Worm (Caenorhabditis elegans) whole organism, L4 larva: ENCODE data around the gene F02E11.7.

Source experiments
- F26F4.8 ChIP-seq: fragments of 200-800 bp; sonication (Bioruptor generic); conservative IDR thresholded peaks from 2 replicates; pipeline ENCODE4 v1.3.6; 2022; ENCODE audit warnings: missing genetic modification characterization, missing compliant biosample characterization
- F44E2.7 ChIP-seq: fragments of 200-800 bp; sonication (Bioruptor generic); IDR thresholded peaks from 2 replicates; pipeline ENCODE4 v2.1.2; 2022; ENCODE audit warnings: missing genetic modification characterization, missing compliant biosample characterization
- R02D3.7 ChIP-seq: fragments of 150-350 bp; sonication (generic microtip); optimal IDR thresholded peaks from 3 replicates; lab custom pipeline; 2014; ENCODE audit warnings: missing biosample characterization, missing genetic modification characterization
- T20F7.1 ChIP-seq: fragments of 200-800 bp; sonication (Bioruptor generic); optimal IDR thresholded peaks from 2 replicates; lab custom pipeline; 2018; ENCODE audit warnings: mild to moderate bottlenecking, missing genetic modification characterization, missing compliant biosample characterization
- aly-2 ChIP-seq: sonication (generic microtip); optimal IDR thresholded peaks from 2 replicates; lab custom pipeline; 2018; ENCODE audit warnings: missing biosample characterization, missing genetic modification characterization
- ceh-62 ChIP-seq: sonication (generic microtip); optimal IDR thresholded peaks from 2 replicates; lab custom pipeline; 2017; ENCODE audit warnings: missing biosample characterization, missing genetic modification characterization
- ceh-82 ChIP-seq: sonication (generic microtip); optimal IDR thresholded peaks from 2 replicates; lab custom pipeline; 2017; ENCODE audit warnings: missing biosample characterization, missing genetic modification characterization
- ces-1 ChIP-seq: fragments of 150-350 bp; sonication (generic microtip); optimal IDR thresholded peaks from 4 replicates; lab custom pipeline; 2014; ENCODE audit warnings: missing biosample characterization, missing genetic modification reagents, missing genetic modification characterization
- ctbp-1 ChIP-seq: fragments of 200-800 bp; sonication (Bioruptor generic); IDR thresholded peaks from 2 replicates; pipeline ENCODE4 v1.3.6; 2022; ENCODE audit warnings: missing genetic modification reagents, missing genetic modification characterization, missing compliant biosample characterization
- daf-16 ChIP-seq, 3 experiments: sonication (generic microtip); optimal IDR thresholded peaks; 2 replicates each; lab custom pipeline; 2016 to 2017; ENCODE audit warnings: missing genetic modification characterization in 3 of 3, missing genetic modification reagents in 3 of 3, mild to moderate bottlenecking in 2 of 3, missing compliant biosample characterization in 2 of 3, missing biosample characterization in 1 of 3, moderate library complexity in 1 of 3
- dpl-1 ChIP-seq: fragments of 150-350 bp; optimal IDR thresholded peaks from 2 replicates; lab custom pipeline; 2014; ENCODE audit warnings: missing biosample characterization, missing genetic modification reagents, missing genetic modification characterization
- lin-15B ChIP-seq: fragments of 150-350 bp; sonication (generic microtip); optimal IDR thresholded peaks from 3 replicates; lab custom pipeline; 2014; ENCODE audit warnings: missing biosample characterization, missing genetic modification characterization
- lir-3 ChIP-seq: sonication (generic microtip); optimal IDR thresholded peaks from 2 replicates; lab custom pipeline; 2016; ENCODE audit warnings: mild to moderate bottlenecking, missing genetic modification characterization, missing compliant biosample characterization
- lsy-2 ChIP-seq, 2 experiments: fragments of 150-350 bp in 1 of 2; sonication (generic microtip) in 1 of 2; optimal IDR thresholded peaks; 2 replicates each; lab custom pipeline; 2014 to 2017; ENCODE audit warnings: missing biosample characterization in 2 of 2, missing genetic modification characterization in 2 of 2
- mep-1 ChIP-seq: fragments of 150-350 bp; sonication (generic microtip); optimal IDR thresholded peaks from 3 replicates; lab custom pipeline; 2014; ENCODE audit warnings: missing biosample characterization, missing genetic modification characterization
- nhr-11 ChIP-seq: fragments of 150-350 bp; optimal IDR thresholded peaks from 2 replicates; lab custom pipeline; 2014; ENCODE audit warnings: missing biosample characterization, missing genetic modification characterization
- nhr-111 ChIP-seq: fragments of 200-800 bp; sonication (Bioruptor generic); optimal IDR thresholded peaks from 2 replicates; lab custom pipeline; 2018; ENCODE audit warnings: mild to moderate bottlenecking, missing genetic modification characterization, missing compliant biosample characterization
- nhr-28 ChIP-seq: fragments of 150-350 bp; optimal IDR thresholded peaks from 2 replicates; lab custom pipeline; 2014; ENCODE audit warnings: missing biosample characterization, missing genetic modification characterization
- nhr-41 ChIP-seq: fragments of 200-800 bp; sonication (Bioruptor generic); IDR thresholded peaks from 2 replicates; pipeline ENCODE4 v1.3.6; 2022; ENCODE audit warnings: missing genetic modification reagents, missing genetic modification characterization, missing compliant biosample characterization
- nhr-48 ChIP-seq: sonication (generic microtip); optimal IDR thresholded peaks from 2 replicates; lab custom pipeline; 2016; ENCODE audit warnings: mild to moderate bottlenecking, missing genetic modification characterization, missing compliant biosample characterization
- pha-4 ChIP-seq, 2 experiments: fragments of 150-350 bp in 1 of 2; fragments of 200-800 bp in 1 of 2; sonication (Bioruptor generic) in 1 of 2; IDR thresholded peaks in 1 of 2; optimal IDR thresholded peaks in 1 of 2; 2 replicates each; pipeline versions ENCODE4 v1.3.6 to Lab custom; 2014 to 2022; ENCODE audit warnings: missing genetic modification characterization in 2 of 2, missing genetic modification reagents in 2 of 2, missing biosample characterization in 1 of 2, missing compliant biosample characterization in 1 of 2
- pqm-1 ChIP-seq: sonication (generic microtip); optimal IDR thresholded peaks from 2 replicates; lab custom pipeline; 2017; ENCODE audit warnings: missing biosample characterization, missing genetic modification characterization
- rbr-2 ChIP-seq: sonication (generic microtip); optimal IDR thresholded peaks from 2 replicates; lab custom pipeline; 2016; ENCODE audit warnings: missing genotype, missing genetic modification characterization, missing compliant biosample characterization
- set-16 ChIP-seq: fragments of 200-800 bp; sonication (Bioruptor generic); IDR thresholded peaks from 2 replicates; pipeline ENCODE4 v1.3.6; 2022; ENCODE audit warnings: missing genetic modification reagents, missing genetic modification characterization, missing compliant biosample characterization
- tag-97 ChIP-seq: fragments of 200-800 bp; sonication (Bioruptor generic); IDR thresholded peaks from 2 replicates; pipeline ENCODE4 v1.3.6; 2022; ENCODE audit warnings: missing genetic modification characterization, missing compliant biosample characterization
- unc-130 ChIP-seq: sonication (generic microtip); optimal IDR thresholded peaks from 2 replicates; lab custom pipeline; 2016; ENCODE audit warnings: missing genetic modification reagents, missing genetic modification characterization, missing compliant biosample characterization
- unc-39 ChIP-seq: sonication (generic microtip); optimal IDR thresholded peaks from 2 replicates; lab custom pipeline; 2017; ENCODE audit warnings: missing biosample characterization, missing genetic modification characterization
- zfp-2 ChIP-seq: sonication (generic microtip); optimal IDR thresholded peaks from 2 replicates; lab custom pipeline; 2016; ENCODE audit warnings: mild to moderate bottlenecking, missing genetic modification characterization, missing compliant biosample characterization
- zip-11 ChIP-seq: fragments of 200-800 bp; sonication (Bioruptor generic); IDR thresholded peaks from 2 replicates; pipeline ENCODE4 v1.3.6; 2022; ENCODE audit warnings: missing genetic modification characterization, missing compliant biosample characterization
- zip-2 ChIP-seq: fragments of 150-350 bp; optimal IDR thresholded peaks from 2 replicates; lab custom pipeline; 2014; ENCODE audit warnings: missing biosample characterization, missing genetic modification characterization
- ztf-7 ChIP-seq: fragments of 150-350 bp; optimal IDR thresholded peaks from 2 replicates; lab custom pipeline; 2014; ENCODE audit warnings: missing biosample characterization, missing genetic modification characterization

F02E11.7 gene

DNA sequence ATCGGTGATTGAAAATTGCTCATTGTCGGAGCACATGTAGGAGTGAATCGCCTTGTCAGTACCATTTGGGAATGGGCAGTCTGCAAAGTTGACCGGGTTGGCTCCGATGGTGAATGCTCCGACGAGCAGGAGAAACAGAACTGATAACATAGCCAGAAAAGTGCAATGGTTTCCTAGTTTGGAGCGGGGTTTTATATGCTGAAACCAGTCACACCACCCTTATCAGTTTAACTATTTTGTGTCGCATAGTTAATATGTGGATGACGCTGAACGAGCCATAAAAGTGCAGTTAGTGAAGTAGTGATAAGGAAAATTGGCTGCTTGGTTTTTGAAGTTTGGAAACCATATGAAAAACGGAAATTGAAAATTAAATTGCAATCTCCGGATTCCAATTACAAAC, 21.6 kb upstream of the F02E11.7 start, which contains the start of gene C17F4.7 (continued):
- TF ChIP-seq daf-16 (GFP tag; optimal IDR thresholded peaks at IDR 0.05; lab: Kevin White, UChicago) (no peak), daf-16 (tag; optimal IDR thresholded peaks at IDR 0.05; lab: Kevin White, UChicago) (peak; percentile 77), dpl-1 (no peak), nhr-28 (tag; lab: Kevin White, UChicago) (peak; percentile 95), nhr-48 (tag; lab: Kevin White, UChicago) (peak; percentile 37), zip-2 (tag; lab: Kevin White, UChicago) (no peak)

DNA sequence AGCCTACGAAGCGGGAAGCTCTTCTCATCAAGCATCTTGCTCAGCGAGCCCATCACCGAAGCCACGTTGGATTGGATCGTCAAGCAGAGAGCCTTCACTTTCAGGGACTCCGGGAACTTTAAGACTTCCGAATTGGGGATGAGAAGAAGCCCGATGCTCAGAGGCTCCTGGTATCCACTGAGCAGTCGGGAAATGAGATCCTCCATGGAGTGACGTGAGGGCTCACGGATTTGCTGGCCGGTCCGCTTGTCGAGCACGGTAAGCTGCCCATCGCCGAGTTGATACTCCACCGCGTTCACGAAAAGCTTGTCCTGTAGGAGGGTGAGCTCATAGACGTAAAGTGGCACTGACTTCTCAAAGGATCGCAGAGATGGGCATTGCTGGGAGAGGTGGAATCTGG, 19.9 kb upstream of the F02E11.7 start:
- no peak for TF ChIP-seq F44E2.7
- peak; percentile 58; the same call in 1 of the 2 replicates for TF ChIP-seq set-16 (GFP tag; lab: Robert Waterston, UW)

DNA sequence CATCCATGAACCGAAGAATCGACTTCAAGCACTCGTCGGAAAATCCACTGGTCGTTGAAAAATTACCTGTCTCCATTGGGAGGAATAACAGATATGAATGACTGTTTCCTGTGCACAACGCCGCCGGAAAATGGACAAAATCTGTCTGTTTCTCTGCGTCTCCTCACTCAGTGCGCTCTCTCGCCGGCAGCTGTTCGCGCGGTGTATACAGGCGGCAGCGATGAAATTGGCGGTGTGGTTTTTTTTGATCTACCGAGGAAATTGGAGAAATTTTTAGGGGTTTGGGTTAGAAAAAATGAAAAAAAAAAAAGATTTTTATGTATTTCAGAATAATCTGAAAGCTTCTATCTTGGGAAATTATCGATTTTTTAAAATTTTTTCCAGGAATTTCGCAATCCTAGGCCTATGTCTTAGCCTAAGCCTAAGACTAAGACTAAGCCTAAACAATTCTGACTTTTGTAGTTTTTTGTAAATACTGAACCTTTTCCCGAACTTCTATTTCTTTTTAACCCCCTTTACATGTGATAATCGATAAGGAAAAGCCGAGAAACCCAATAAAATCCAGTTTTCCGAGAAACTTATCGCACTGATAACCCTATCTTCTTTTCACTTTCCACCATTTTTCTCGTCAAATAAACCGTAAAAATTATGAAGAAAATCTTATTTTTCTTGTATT, 19.3 kb upstream of the F02E11.7 start, which contains the start of the genes fbxc-50 and C17F4.2:
TSS of gene fbxc-50 (minus strand) at position 81 of the 676 bp plus-strand sequence.
TSS of gene C17F4.2 (plus strand) at position 626 of the 676 bp plus-strand sequence.
- TF ChIP-seq zfp-2 (no peak), nhr-41 (GFP tag; lab: Robert Waterston, UW) (no peak), ces-1 (GFP tag; lab: Kevin White, UChicago) (no peak), mep-1 (no peak), R02D3.7 (tag; lab: Kevin White, UChicago) (no peak), nhr-111 (GFP tag; lab: Kevin White, UChicago) (no peak), ctbp-1 (GFP tag; lab: Robert Waterston, UW) (no peak), lir-3 (tag; lab: Kevin White, UChicago) (no peak), zip-11 (GFP tag; lab: Robert Waterston, UW) (no peak), F26F4.8 (GFP tag; lab: Robert Waterston, UW) (no peak), T20F7.1 (GFP tag; lab: Kevin White, UChicago) (no peak), lsy-2 (tag; optimal IDR thresholded peaks at IDR 0.05; lab: Kevin White, UChicago) (no peak), unc-39 (tag; lab: Kevin White, UChicago) (no peak), pqm-1 (no peak), aly-2 (tag; lab: Kevin White, UChicago) (no peak), ceh-82 (tag; lab: Kevin White, UChicago) (no peak), lin-15B (no peak), nhr-11 (no peak)

DNA sequence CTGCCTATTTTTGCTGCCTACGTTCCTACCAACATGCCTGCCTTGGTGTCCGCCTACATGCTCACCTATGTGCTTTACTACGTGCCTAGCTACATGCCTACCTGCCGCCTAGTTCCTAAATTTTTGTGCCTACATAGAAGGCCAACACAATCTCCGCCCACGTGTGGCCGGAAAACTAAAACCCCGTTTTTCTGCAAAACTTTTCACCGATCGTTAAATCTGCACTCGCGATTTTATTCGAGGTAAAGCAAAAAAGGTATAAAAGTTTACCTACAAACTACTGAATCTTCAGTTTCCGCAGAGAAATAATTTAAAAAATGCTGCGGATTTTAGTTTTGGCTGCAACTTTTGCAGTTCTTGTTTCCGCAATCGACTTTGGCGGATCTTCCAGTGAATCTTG, 18.1 kb upstream of the F02E11.7 start, which contains the start of gene clec-124:
TSS of gene clec-124 (plus strand) at position 301 of the 400 bp plus-strand sequence.
- TF ChIP-seq unc-130 (GFP tag; lab: Kevin White, UChicago): no peak
- TF ChIP-seq nhr-41 (GFP tag; lab: Robert Waterston, UW): no peak
- no peak for TF ChIP-seq tag-97
- TF ChIP-seq pha-4 (GFP tag; IDR thresholded peaks at IDR 0.05; lab: Robert Waterston, UW): no peak
- TF ChIP-seq pha-4 (tag; optimal IDR thresholded peaks at IDR 0.05; lab: Kevin White, UChicago): no peak
- no peak for TF ChIP-seq dpl-1
- TF ChIP-seq rbr-2 (tag; lab: Kevin White, UChicago): no peak
- no peak for TF ChIP-seq ceh-62 (tag; lab: Kevin White, UChicago)

DNA sequence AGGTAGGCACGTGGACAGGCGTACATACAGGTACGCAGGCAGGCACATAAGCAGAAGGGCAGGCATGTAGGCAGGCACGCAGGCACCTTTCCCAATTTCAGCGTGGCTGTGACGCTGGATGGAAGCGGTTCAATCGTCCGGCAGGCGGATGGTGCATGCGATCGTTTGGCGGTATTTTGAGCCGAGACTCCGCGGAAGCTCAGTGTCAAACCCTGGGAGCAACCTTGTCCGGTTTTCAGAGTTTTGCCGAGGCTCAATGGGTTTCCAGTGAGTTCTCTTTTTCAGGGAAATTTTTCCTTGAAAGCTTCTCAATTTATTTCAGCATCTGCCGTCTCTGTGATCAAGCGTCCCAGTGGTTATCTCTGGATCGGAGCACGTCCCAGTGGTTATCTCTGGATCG, 17.3 kb upstream of the F02E11.7 start:
- TF ChIP-seq ztf-7 (tag; lab: Kevin White, UChicago): no peak
- TF ChIP-seq pqm-1: no peak
- TF ChIP-seq R02D3.7 (tag; lab: Kevin White, UChicago): no peak
- peak; percentile 60; the same call in 1 of the 2 replicates for TF ChIP-seq set-16 (GFP tag; lab: Robert Waterston, UW)
